Worm (Caenorhabditis elegans): ENCODE data around the gene gldi-11.
A peak's percentile ranks its signal among the peaks of the same experiment; 100 is the strongest.
"Not testable (repeated sequence)": the region's sequence is repeated elsewhere in the genome, so short reads cannot be mapped to it uniquely, and the experiment has no call there.

The gldi-11 gene

ce11 chrII:4941050-4941449 is 4.5 kb downstream of the gldi-11 start, which contains the start of gene cblc-1:
TSS of gene cblc-1 (minus strand) at chrII:4941150.
- TF ChIP-seq dmd-4 (tag; optimal IDR thresholded peaks at IDR 0.05): no peak
- no peak for TF ChIP-seq nhr-129 (tag; optimal IDR thresholded peaks at IDR 0.05)
- no peak for TF ChIP-seq ztf-1 (GFP tag; conservative IDR thresholded peaks at IDR 0.05)
- no peak for TF ChIP-seq skn-1 (tag; optimal IDR thresholded peaks at IDR 0.05)
- no peak for TF ChIP-seq sem-4 (tag; optimal IDR thresholded peaks at IDR 0.05)
- no peak for TF ChIP-seq gmeb-1 (tag; optimal IDR thresholded peaks at IDR 0.05)
- no peak for TF ChIP-seq lin-13 (GFP tag; optimal IDR thresholded peaks at IDR 0.05)
- TF ChIP-seq aly-2 (tag; optimal IDR thresholded peaks at IDR 0.05): no peak
- no peak for TF ChIP-seq ceh-16 (tag; optimal IDR thresholded peaks at IDR 0.05)
- TF ChIP-seq alr-1 (tag; optimal IDR thresholded peaks at IDR 0.05): no peak
- TF ChIP-seq mdl-1 (tag; optimal IDR thresholded peaks at IDR 0.05): no peak
- no peak for TF ChIP-seq zag-1 (tag; optimal IDR thresholded peaks at IDR 0.05)

- TF ChIP-seq nhr-23 (tag; optimal IDR thresholded peaks at IDR 0.05): no peak
- TF ChIP-seq crh-2 (tag; optimal IDR thresholded peaks at IDR 0.05): no peak
Measured at ce11 chrII:4937743-4938142, 7.8 kb downstream of the gldi-11 start, which contains the start of gene ZK546.4. TSS of gene ZK546.4 (plus strand) at chrII:4938043.

ce11 chrII:4935518-4935917 is 10.1 kb downstream of the gldi-11 start, which contains the start of gene ZK546.5:
TSS of gene ZK546.5 (plus strand) at chrII:4935818.
- no peak for TF ChIP-seq ztf-11 (tag; optimal IDR thresholded peaks at IDR 0.05)
- no peak for TF ChIP-seq alr-1 (tag; optimal IDR thresholded peaks at IDR 0.05)
- no peak for TF ChIP-seq ZK546.5 (tag; optimal IDR thresholded peaks at IDR 0.05)
- no peak for TF ChIP-seq egl-27 (tag; optimal IDR thresholded peaks at IDR 0.05)
- no peak for TF ChIP-seq nhr-21 (tag; optimal IDR thresholded peaks at IDR 0.05)
- peak; percentile 18 for TF ChIP-seq unc-55 (GFP tag; optimal IDR thresholded peaks at IDR 0.05)
- TF ChIP-seq C34F6.9 (tag; optimal IDR thresholded peaks at IDR 0.05): peak; percentile 34
- TF ChIP-seq F13H6.1 (tag; optimal IDR thresholded peaks at IDR 0.05): no peak
- TF ChIP-seq lin-11 (tag; optimal IDR thresholded peaks at IDR 0.05): no peak
- no peak for TF ChIP-seq unc-39 (tag; optimal IDR thresholded peaks at IDR 0.05)
- TF ChIP-seq sma-9 (GFP tag; optimal IDR thresholded peaks at IDR 0.05): no peak
- no peak for TF ChIP-seq sma-9 (tag; optimal IDR thresholded peaks at IDR 0.05)
- no peak for TF ChIP-seq crh-2 (tag; optimal IDR thresholded peaks at IDR 0.05)
- no peak for TF ChIP-seq lsy-2 (tag; optimal IDR thresholded peaks at IDR 0.05)
- no peak for TF ChIP-seq gmeb-1 (tag; optimal IDR thresholded peaks at IDR 0.05)
- TF ChIP-seq skn-1 (tag; optimal IDR thresholded peaks at IDR 0.05): no peak
- no peak for TF ChIP-seq nhr-10 (tag; optimal IDR thresholded peaks at IDR 0.05)

- no peak for TF ChIP-seq elt-3 (tag; optimal IDR thresholded peaks at IDR 0.05)
- no peak for TF ChIP-seq ama-1 (optimal IDR thresholded peaks at IDR 0.05)
- TF ChIP-seq R02D3.7 (tag; optimal IDR thresholded peaks at IDR 0.05): no peak
- TF ChIP-seq unc-39 (tag; optimal IDR thresholded peaks at IDR 0.05): no peak
- TF ChIP-seq ztf-4 (tag; optimal IDR thresholded peaks at IDR 0.05): no peak
- TF ChIP-seq nhr-10 (tag; optimal IDR thresholded peaks at IDR 0.05): no peak
- no peak for TF ChIP-seq dmd-4 (tag; optimal IDR thresholded peaks at IDR 0.05)
- TF ChIP-seq nhr-237 (tag; optimal IDR thresholded peaks at IDR 0.05): no peak
- no peak for TF ChIP-seq sma-3 (GFP tag; optimal IDR thresholded peaks at IDR 0.05)
Measured at ce11 chrII:4934954-4935353, 10.6 kb downstream of the gldi-11 start, which contains the start of gene gst-30. TSS of gene gst-30 (minus strand) at chrII:4935054.

- TF ChIP-seq ceh-82, peb-1, lin-11 (tag; optimal IDR thresholded peaks at IDR 0.05): not testable (repeated sequence)
Measured at ce11 chrII:4932727-4933126, 12.9 kb downstream of the gldi-11 start, which contains the start of gene msp-152. TSS of gene msp-152 (plus strand) at chrII:4933027.

ce11 chrII:4931286-4931685 is 14.3 kb downstream of the gldi-11 start:
- no peak for TF ChIP-seq nhr-11 (tag; optimal IDR thresholded peaks at IDR 0.05)
- TF ChIP-seq sma-3 (GFP tag; optimal IDR thresholded peaks at IDR 0.05): no peak
- no peak for TF ChIP-seq skn-1 (tag; optimal IDR thresholded peaks at IDR 0.05)
- no peak for TF ChIP-seq blmp-1 (tag; optimal IDR thresholded peaks at IDR 0.05; ENCODE audit: insufficient read depth)
- no peak for TF ChIP-seq mdl-1 (tag; optimal IDR thresholded peaks at IDR 0.05)
- TF ChIP-seq fos-1 (tag; optimal IDR thresholded peaks at IDR 0.05): no peak
